Fruit fly (Drosophila melanogaster): Measurements from ENCODE around the gene Tengl3.
A peak's percentile ranks its signal among the peaks of the same experiment; 100 is the strongest.

Tengl3 gene

dm6 chr2L:2202018-2202852 lies 35.8 kb downstream of the Tengl3 start:
- no peak for TF ChIP-seq noc (tag; optimal IDR thresholded peaks at IDR 0.05)

DNA sequence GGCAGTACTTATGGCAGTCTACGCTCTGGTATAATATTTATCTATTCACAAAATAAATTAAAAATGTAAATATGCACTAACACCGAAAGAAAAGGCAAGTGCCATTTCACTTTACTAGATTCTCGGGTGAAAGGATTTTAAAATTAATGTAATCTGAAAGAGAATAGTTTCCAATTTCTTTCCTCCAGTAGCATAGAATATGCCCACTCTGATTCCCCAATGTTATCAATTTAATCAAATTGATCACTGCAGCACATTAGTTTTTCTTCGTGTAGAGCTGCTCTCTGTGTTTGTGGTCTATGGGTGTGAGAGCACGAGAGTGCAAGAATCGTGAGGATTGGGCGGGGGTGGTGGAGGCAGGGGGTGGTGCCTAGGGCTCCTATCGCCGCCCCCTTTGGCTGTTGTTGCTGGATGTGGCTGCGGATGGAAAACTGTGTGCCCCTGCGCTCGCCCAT lies 36.9 kb downstream of the Tengl3 start:
- no peak for TF ChIP-seq noc (tag; optimal IDR thresholded peaks at IDR 0.05)

DNA sequence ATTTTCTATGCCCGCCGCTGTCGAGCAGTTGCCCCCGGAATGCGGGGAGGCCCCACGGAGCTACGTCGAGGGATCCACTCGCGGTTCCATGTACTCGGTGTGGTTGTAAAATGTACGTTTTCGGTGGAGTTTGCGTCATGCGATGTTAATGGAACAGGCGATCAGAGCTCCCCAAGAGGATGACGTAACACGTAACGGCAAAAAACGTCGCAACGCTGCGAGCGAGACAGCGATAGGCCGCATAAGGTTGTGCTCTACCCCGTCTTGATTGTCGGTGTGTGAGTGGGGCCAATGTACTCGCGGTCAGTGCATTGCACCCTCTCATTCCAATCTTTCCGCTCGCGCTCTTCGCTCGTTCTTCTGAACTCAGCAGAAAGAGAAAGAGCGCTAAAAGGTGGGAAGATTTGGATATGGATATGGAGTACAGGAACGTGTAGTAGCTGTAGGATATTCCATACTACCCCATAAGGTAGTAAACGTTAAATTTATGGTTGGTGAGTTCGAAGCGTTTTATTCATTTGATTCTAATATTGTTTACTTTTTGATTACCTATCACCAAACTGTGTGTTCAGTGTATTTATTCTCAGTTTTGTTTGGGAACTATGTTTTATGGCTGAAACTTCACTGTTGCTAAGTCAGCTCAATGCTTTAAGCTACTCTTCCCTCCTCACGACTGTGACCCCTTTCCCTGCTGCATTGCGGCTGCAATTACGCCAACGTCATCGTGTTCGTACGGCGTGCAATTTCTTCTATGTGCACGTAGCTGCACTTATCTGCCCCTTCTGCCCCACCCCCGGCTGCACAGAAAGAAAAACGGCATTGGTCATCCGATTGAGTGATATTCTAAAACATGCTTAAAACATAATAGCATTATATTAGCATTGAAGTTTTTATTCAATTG lies 37.7 kb downstream of the Tengl3 start:
- TF ChIP-seq noc (tag; optimal IDR thresholded peaks at IDR 0.05), result no peak

dm6 chr2L:2199433-2199796 lies 38.6 kb downstream of the Tengl3 start:
- no peak for TF ChIP-seq noc (tag; optimal IDR thresholded peaks at IDR 0.05)

dm6 chr2L:2198613-2199432 lies 39.2 kb downstream of the Tengl3 start:
- TF ChIP-seq noc (tag; optimal IDR thresholded peaks at IDR 0.05), result peak; percentile 56

DNA sequence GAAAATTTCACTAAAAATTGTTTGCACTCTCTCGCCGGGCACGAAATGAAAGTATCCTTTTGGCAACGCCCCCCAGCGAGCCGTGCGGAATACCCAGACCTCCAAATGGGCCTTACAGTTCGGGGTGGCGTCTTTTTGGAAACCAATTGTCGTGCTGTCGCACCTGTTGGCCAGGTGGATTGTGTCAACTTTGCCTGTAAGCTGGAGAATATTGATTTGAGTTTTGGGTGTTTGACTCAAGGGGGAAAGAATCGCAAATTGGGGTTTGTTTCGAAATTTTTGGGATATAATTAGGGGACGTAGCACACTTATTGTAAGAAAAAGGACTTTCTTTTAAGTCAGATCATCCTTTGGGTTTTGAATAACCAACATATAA lies 39.9 kb downstream of the Tengl3 start:
- no peak for TF ChIP-seq noc (tag; optimal IDR thresholded peaks at IDR 0.05)

DNA sequence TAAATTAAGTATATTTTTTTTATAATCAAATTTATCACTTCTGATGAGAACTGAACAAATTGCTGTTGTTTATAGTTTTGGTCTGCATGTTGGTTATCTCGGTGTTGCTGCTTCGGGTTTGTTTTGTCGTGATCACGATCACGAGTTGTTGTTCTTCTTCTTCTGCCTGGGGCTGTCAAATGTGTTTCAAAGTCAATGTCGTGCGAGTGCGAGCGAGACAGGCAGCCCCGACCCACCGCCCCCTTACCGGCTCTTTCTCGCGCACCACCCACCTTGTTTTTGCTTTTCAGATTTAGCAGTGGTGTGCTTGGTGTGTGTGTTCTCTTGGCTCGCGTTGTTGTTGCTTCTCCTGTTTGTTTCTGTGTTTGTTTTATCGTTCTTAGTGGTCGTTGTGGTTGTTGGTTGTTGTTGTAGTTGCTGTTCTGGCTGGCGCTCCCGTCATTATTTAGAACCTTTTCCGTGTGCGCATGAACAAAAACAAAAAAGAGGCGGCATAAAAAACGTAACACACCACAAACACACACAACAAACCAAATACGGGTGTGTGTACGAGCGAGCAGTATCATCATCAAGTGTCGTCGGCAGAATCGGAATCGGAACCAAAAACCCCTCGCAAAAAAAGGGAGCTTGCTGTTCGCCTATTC lies 40.5 kb downstream of the Tengl3 start, which contains the start of gene COX7AL2:
COX7AL2 (minus strand) TSS at position 438 of the 644 bp plus-strand sequence.
- no peak for TF ChIP-seq noc (tag; optimal IDR thresholded peaks at IDR 0.05)

dm6 chr2L:2196590-2197474 lies 41.2 kb downstream of the Tengl3 start:
- peak; percentile 41 for TF ChIP-seq noc (tag; optimal IDR thresholded peaks at IDR 0.05)

dm6 chr2L:2195328-2195727 lies 42.7 kb downstream of the Tengl3 start:
- no peak for TF ChIP-seq noc (tag; optimal IDR thresholded peaks at IDR 0.05)

- TF ChIP-seq noc (tag; optimal IDR thresholded peaks at IDR 0.05), result no peak
Observed at dm6 chr2L:2194305-2194828, 43.7 kb downstream of the Tengl3 start.

- peak; percentile 47 for TF ChIP-seq noc (tag; optimal IDR thresholded peaks at IDR 0.05)
Observed at dm6 chr2L:2193357-2193780, 44.7 kb downstream of the Tengl3 start.

- TF ChIP-seq noc (tag; optimal IDR thresholded peaks at IDR 0.05), result no peak
Observed at dm6 chr2L:2192123-2192601, 45.9 kb downstream of the Tengl3 start, which contains the start of gene CG10874. CG10874 (minus strand) TSS chr2L:2192386.

dm6 chr2L:2191404-2191803 lies 46.6 kb downstream of the Tengl3 start:
- TF ChIP-seq noc (tag; optimal IDR thresholded peaks at IDR 0.05), result no peak

- TF ChIP-seq noc (tag; optimal IDR thresholded peaks at IDR 0.05), result no peak
Observed at dm6 chr2L:2190684-2191083, 47.4 kb downstream of the Tengl3 start.
